Worm (Caenorhabditis elegans) whole organism, early embryonic: ENCODE data around the gene gcy-7.

ENCODE experiments used
- ama-1 ChIP-seq: fragments of 150-350 bp; optimal IDR thresholded peaks from 2 replicates; lab custom pipeline; 2014
- flt-1 ChIP-seq: fragments of 200-800 bp; sonication (Bioruptor generic); IDR thresholded peaks from 2 replicates; pipeline ENCODE4 v1.3.6; 2022; ENCODE audit warnings: missing genetic modification characterization, missing compliant biosample characterization
- hmbx-1 ChIP-seq: sonication (generic microtip); optimal IDR thresholded peaks from 2 replicates; lab custom pipeline; 2016; ENCODE audit warnings: mild to moderate bottlenecking, missing genetic modification characterization, missing compliant biosample characterization
- hnd-1 ChIP-seq: sonication (generic microtip); optimal IDR thresholded peaks from 2 replicates; lab custom pipeline; 2016; ENCODE audit warnings: missing genetic modification characterization, missing compliant biosample characterization
- tbx-37 ChIP-seq: fragments of 200-800 bp; sonication (Bioruptor generic); conservative IDR thresholded peaks from 2 replicates; pipeline ENCODE4 v1.3.6; 2022; ENCODE audit warnings: missing genetic modification reagents, missing genetic modification characterization, missing compliant biosample characterization

DNA sequence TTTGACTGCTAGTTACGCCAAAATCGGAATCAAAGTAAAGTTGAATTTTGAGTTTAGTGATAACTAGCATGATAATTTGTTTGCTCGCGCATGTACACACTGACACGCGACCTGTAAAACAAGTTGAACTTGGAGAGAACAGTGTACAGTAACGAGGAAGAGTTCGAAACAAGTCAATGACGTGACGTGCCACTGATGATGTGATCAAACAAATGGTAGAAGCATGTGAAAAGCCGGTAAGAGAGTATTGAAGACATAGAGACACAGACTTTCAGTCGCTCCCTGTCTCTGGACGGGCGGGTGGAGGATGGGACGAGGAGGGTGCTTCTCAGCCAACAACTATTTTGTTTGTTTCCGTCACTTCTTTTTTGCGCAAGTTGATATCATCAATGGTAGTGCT lies 16.0 kb downstream of the gcy-7 start:
- TF ChIP-seq hnd-1: no peak
- no peak for TF ChIP-seq tbx-37 (GFP tag; lab: Robert Waterston, UW)
- TF ChIP-seq ama-1 (lab: Kevin White, UChicago): no peak
- TF ChIP-seq hmbx-1: no peak
- no peak for TF ChIP-seq flt-1 (GFP tag; lab: Robert Waterston, UW)
